Fruit fly (Drosophila melanogaster) whole organism, pupa: ENCODE results near the gene Gclm.

Experiments
- CG10348 ChIP-seq: fragments of 200-800 bp; sonication (Bioruptor generic); IDR thresholded peaks from 2 replicates; pipeline ENCODE4 v1.3.6; 2022; ENCODE audit warnings: missing biosample characterization, missing genetic modification characterization
- CG8301 ChIP-seq: fragments of 200-800 bp; sonication (Bioruptor generic); optimal IDR thresholded peaks from 2 replicates; lab custom pipeline; 2018; ENCODE audit warnings: missing biosample characterization, mild to moderate bottlenecking, missing genetic modification characterization
- D1 ChIP-seq: fragments of 200-800 bp; sonication (Bioruptor generic); optimal IDR thresholded peaks from 2 replicates; lab custom pipeline; 2018; ENCODE audit warnings: missing biosample characterization, mild to moderate bottlenecking, missing genetic modification characterization, moderate library complexity
- EcR ChIP-seq: fragments of 200-800 bp; sonication (Bioruptor generic); optimal IDR thresholded peaks from 3 replicates; lab custom pipeline; 2019; ENCODE audit warnings: missing biosample characterization, missing genetic modification characterization, mild to moderate bottlenecking, moderate library complexity, missing genetic modification reagents

DNA sequence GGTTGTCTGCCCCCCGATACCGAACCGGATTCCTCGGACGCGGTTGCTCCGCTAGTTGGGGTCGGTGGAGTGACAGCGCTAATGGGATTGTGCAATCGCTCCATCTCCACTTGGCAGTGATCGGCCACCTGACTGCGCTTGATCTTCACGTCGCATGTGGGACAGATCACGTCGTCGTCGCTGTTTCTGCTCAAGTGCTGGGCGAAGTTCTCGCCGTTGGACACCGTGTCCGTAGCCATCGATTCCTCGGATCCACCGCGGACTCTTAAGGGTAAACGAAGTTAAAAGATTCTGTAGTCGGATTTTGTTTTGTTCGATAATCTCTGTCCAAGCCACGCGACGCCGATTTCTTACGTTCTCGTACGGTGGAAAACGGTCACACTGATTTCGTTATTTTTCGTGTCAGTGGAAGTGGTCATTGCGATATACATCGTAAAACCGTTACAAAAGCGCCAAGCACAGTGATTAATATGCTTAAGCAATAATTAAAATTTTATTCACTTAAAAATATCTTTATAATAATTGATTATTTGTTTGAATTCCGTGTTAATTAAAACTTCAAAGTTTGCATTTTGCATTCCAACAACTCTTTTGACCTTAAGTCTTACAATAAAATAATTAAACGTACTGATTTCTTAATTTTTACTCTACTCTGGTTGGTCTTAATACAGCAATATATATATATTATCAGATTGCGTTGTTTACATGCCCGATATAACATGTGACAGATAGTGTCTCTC, 39.9 kb upstream of the Gclm start, which contains the start of gene RNF220:
- no peak for TF ChIP-seq EcR (GFP tag; lab: Kevin White, UChicago)
- TF ChIP-seq CG10348 (GFP tag; lab: Robert Waterston, UW) = no peak
- TF ChIP-seq D1 (tag; lab: Kevin White, UChicago) = no peak
- no peak for TF ChIP-seq CG8301
